Fruit fly (Drosophila melanogaster) whole organism, adult: ENCODE results near the gene Nup358.
A peak's percentile ranks its signal among the peaks of the same experiment; 100 is the strongest.

Experiments used
- CG11617 ChIP-seq: fragments of 200-800 bp; sonication (Bioruptor generic); optimal IDR thresholded peaks from 2 replicates; lab custom pipeline; 2017; ENCODE audit warnings: mild to moderate bottlenecking, missing biosample characterization, missing genetic modification reagents, missing genetic modification characterization
- CG12768 ChIP-seq: fragments of 200-800 bp; sonication (Bioruptor generic); optimal IDR thresholded peaks from 2 replicates; lab custom pipeline; 2017; ENCODE audit warnings: missing biosample characterization, missing genetic modification characterization, mild to moderate bottlenecking, moderate library complexity, missing genetic modification reagents
- CG14711 ChIP-seq: fragments of 200-800 bp; sonication (Bioruptor generic); optimal IDR thresholded peaks from 2 replicates; lab custom pipeline; 2018; ENCODE audit warnings: missing biosample characterization, mild to moderate bottlenecking, missing genetic modification characterization, moderate library complexity
- CG1620 ChIP-seq: fragments of 200-800 bp; sonication (Bioruptor generic); optimal IDR thresholded peaks from 2 replicates; lab custom pipeline; 2016; ENCODE audit warnings: missing biosample characterization, missing genetic modification characterization
- CG33017 ChIP-seq: fragments of 200-800 bp; sonication (Bioruptor generic); optimal IDR thresholded peaks from 2 replicates; lab custom pipeline; 2018; ENCODE audit warnings: missing biosample characterization, mild to moderate bottlenecking, missing genetic modification characterization, moderate library complexity
- CG5204 ChIP-seq: fragments of 200-800 bp; sonication (Bioruptor generic); optimal IDR thresholded peaks from 2 replicates; lab custom pipeline; 2016; ENCODE audit warnings: missing biosample characterization, missing genetic modification characterization
- CG7045 ChIP-seq: fragments of 200-800 bp; sonication (Bioruptor generic); optimal IDR thresholded peaks from 2 replicates; lab custom pipeline; 2017; ENCODE audit warnings: missing biosample characterization, mild to moderate bottlenecking, missing genetic modification characterization
- CG7101 ChIP-seq: fragments of 200-800 bp; sonication (Bioruptor generic); optimal IDR thresholded peaks from 2 replicates; lab custom pipeline; 2018; ENCODE audit warnings: missing biosample characterization, mild to moderate bottlenecking, missing genetic modification characterization, moderate library complexity
- Clk ChIP-seq: fragments of 200-800 bp; sonication (Bioruptor generic); optimal IDR thresholded peaks from 2 replicates; lab custom pipeline; 2017; ENCODE audit warnings: missing biosample characterization, missing genetic modification characterization
- Crg-1 ChIP-seq: fragments of 200-800 bp; sonication (Bioruptor generic); optimal IDR thresholded peaks from 2 replicates; lab custom pipeline; 2016; ENCODE audit warnings: missing biosample characterization, missing genetic modification characterization
- Hr96 ChIP-seq: fragments of 200-800 bp; sonication (Bioruptor generic); optimal IDR thresholded peaks from 2 replicates; lab custom pipeline; 2016; ENCODE audit warnings: missing biosample characterization, missing genetic modification characterization
- Mnt ChIP-seq: fragments of 200-800 bp; sonication (Bioruptor generic); optimal IDR thresholded peaks from 2 replicates; lab custom pipeline; 2016; ENCODE audit warnings: missing biosample characterization, mild to moderate bottlenecking, missing genetic modification characterization
- bab1 ChIP-seq: fragments of 200-800 bp; sonication (Bioruptor generic); optimal IDR thresholded peaks from 3 replicates; lab custom pipeline; 2019; ENCODE audit warnings: missing biosample characterization, mild to moderate bottlenecking, missing genetic modification characterization, moderate library complexity
- cic ChIP-seq: fragments of 200-800 bp; sonication (Bioruptor generic); optimal IDR thresholded peaks from 2 replicates; lab custom pipeline; 2017; ENCODE audit warnings: missing biosample characterization, mild to moderate bottlenecking, missing genetic modification characterization, moderate library complexity
- cnc ChIP-seq, 2 experiments: fragments of >200 bp; optimal IDR thresholded peaks; 2 replicates each; lab custom pipeline; 2017
- kay ChIP-seq: fragments of 200-800 bp; sonication (Bioruptor generic); peaks from one replicate; lab custom pipeline; 2016; ENCODE audit warnings: missing biosample characterization, missing genetic modification characterization, borderline replicate concordance
- ovo ChIP-seq: fragments of 200-800 bp; sonication (Bioruptor generic); optimal IDR thresholded peaks from 2 replicates; lab custom pipeline; 2016; ENCODE audit warnings: missing biosample characterization, missing genetic modification characterization
- pad ChIP-seq: fragments of 200-800 bp; sonication (Bioruptor generic); optimal IDR thresholded peaks from 3 replicates; lab custom pipeline; 2017; ENCODE audit warnings: missing biosample characterization, missing genetic modification characterization, mild to moderate bottlenecking, moderate library complexity, missing genetic modification reagents
- tj ChIP-seq: fragments of 200-800 bp; sonication (Bioruptor generic); optimal IDR thresholded peaks from 3 replicates; lab custom pipeline; 2017; ENCODE audit warnings: missing biosample characterization, mild to moderate bottlenecking, missing genetic modification characterization, moderate library complexity
- toe ChIP-seq: fragments of 200-800 bp; sonication (Bioruptor generic); optimal IDR thresholded peaks from 2 replicates; lab custom pipeline; 2016; ENCODE audit warnings: missing biosample characterization, missing genetic modification characterization

The Nup358 gene

dm6 chr3R:25285173-25285572, 36.0 kb downstream of the Nup358 start, which contains the start of gene CG31104:
CG31104 (plus strand) TSS chr3R:25285473.
- TF ChIP-seq kay (peak; percentile 87), CG33017 (tag; lab: Kevin White, UChicago) (no peak)

- TF ChIP-seq pad (no peak), tj (GFP tag; lab: Kevin White, UChicago) (no peak), CG7045 (no peak), Hr96 (no peak), CG5204 (GFP tag; lab: Kevin White, UChicago) (no peak), cnc (optimal IDR thresholded peaks at IDR 0.05; lab: Kevin White, UChicago) (peak in 1 of 2 experiments; percentile 81), CG12768 (GFP tag; lab: Kevin White, UChicago) (peak; percentile 13), CG11617 (GFP tag; lab: Kevin White, UChicago) (no peak), CG33017 (tag; lab: Kevin White, UChicago) (no peak), CG14711 (tag; lab: Kevin White, UChicago) (no peak), toe (no peak), ovo (GFP tag; lab: Kevin White, UChicago) (no peak), kay (peak; percentile 90), CG7101 (tag; lab: Kevin White, UChicago) (no peak), bab1 (GFP tag; lab: Kevin White, UChicago) (peak; percentile 14), CG1620 (no peak), Crg-1 (GFP tag; lab: Kevin White, UChicago) (no peak), Clk (GFP tag; lab: Kevin White, UChicago) (no peak), Mnt (GFP tag; lab: Kevin White, UChicago) (no peak), cic (GFP tag; lab: Kevin White, UChicago) (peak; percentile 59)
These were observed 38.0 kb downstream of the Nup358 start, which contains the start of gene CG13658 for dm6 chr3R:25287128-25287527. CG13658 (plus strand) TSS chr3R:25287474.

DNA sequence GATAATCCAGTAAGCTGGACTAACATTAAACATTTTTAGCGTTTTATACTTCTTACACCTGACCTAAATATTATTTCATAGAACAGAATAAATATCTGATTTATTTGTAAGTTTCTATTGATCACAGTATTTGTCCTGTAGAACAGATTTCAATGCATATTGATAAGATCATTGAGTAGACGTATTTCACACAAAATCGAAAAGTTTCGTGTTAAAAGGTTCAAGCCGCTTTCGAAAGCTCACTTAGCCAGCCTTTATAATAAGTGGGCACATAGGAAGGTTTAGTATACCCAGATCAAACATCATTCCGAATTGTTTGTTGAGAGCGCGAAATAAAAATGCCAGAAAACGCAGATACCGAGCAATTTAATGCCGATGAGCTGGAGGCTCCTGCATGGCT, 40.4 kb downstream of the Nup358 start, which contains the start of gene CG11893:
Gene CG11893, plus strand, starts transcription at position 301 of the 400 bp plus-strand sequence.
- TF ChIP-seq kay (peak; percentile 37), pad (no peak)

DNA sequence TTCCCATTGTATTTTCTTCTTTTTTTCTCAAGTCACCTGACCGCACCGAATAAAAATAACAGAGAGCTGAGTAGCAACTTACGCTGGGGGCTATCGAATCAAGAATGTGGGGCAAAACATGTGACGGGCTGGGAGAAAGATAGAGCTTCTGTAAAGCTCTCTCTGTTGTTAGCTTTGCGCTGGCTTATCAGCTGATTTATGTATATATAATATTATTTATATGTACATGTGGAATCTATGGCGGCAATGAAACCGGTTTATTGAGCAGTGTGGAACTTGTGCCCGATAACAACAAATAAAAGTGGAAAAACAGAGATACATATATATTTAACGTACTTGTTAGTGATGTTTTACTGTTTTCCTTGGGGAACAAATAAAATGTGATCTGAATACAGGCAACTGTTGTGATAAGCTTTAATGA, 43.7 kb downstream of the Nup358 start, which contains the start of gene CG31098:
Gene CG31098, minus strand, starts transcription at position 114 of the 421 bp plus-strand sequence.
- peak; percentile 35 for TF ChIP-seq pad
- TF ChIP-seq CG33017 (tag; lab: Kevin White, UChicago), result peak; percentile 83
- peak; percentile 29 for TF ChIP-seq CG14711 (tag; lab: Kevin White, UChicago)
- TF ChIP-seq CG7101 (tag; lab: Kevin White, UChicago), result peak; percentile 60
- TF ChIP-seq CG7045, result peak; percentile 62
- TF ChIP-seq cnc (optimal IDR thresholded peaks at IDR 0.05; lab: Kevin White, UChicago), result peak in 1 of 2 experiments; percentile 57
- TF ChIP-seq CG12768 (GFP tag; lab: Kevin White, UChicago), result peak; percentile 80
- TF ChIP-seq Mnt (GFP tag; lab: Kevin White, UChicago), result peak; percentile 90
- TF ChIP-seq CG5204 (GFP tag; lab: Kevin White, UChicago), result no peak
- TF ChIP-seq bab1 (GFP tag; lab: Kevin White, UChicago), result peak; percentile 84
- TF ChIP-seq Hr96, result no peak
- peak; percentile 92 for TF ChIP-seq cic (GFP tag; lab: Kevin White, UChicago)
- TF ChIP-seq tj (GFP tag; lab: Kevin White, UChicago), result peak; percentile 18
- peak; percentile 53 for TF ChIP-seq CG11617 (GFP tag; lab: Kevin White, UChicago)
- TF ChIP-seq ovo (GFP tag; lab: Kevin White, UChicago), result peak; percentile 41
- no peak for TF ChIP-seq Crg-1 (GFP tag; lab: Kevin White, UChicago)
- peak; percentile 41 for TF ChIP-seq toe
- TF ChIP-seq CG1620, result no peak
- peak; percentile 89 for TF ChIP-seq kay

DNA sequence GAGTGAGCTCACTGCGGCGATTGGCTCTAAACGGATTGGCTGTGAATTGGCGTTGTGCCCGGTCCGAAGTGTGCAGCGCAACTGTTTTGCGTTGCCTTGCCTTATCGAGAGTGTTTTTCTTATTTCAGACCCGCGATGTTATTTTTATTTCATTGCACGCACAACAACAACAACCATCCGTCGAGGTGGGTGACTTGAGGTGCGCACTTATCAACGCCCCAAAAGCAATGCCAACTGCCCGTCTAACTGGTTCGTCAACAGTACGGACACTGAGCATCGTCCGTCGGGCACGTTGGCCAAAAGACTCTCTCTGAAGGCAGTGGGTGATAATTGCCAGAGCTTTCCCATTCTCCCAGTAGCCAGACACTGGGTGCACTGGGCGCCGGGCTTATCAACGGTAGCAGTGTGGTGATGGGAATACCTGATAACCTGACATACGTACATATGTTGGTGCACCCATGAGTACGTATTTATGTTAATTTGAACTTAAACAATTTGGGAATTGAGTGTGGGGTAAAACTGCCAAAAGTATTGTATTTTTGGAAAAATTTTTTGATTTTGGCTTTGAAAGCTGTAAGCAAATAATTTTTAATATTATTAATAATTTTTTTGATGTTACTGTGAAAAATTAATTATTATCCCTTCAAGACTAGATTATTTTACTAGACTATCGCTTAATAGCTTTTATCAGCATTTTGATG, 46.3 kb downstream of the Nup358 start, which contains the start of gene CG31102:
Gene CG31102, minus strand, starts transcription at position 275 of the 701 bp plus-strand sequence.
- no peak for TF ChIP-seq CG1620
- TF ChIP-seq toe, result peak; percentile 31
- TF ChIP-seq CG33017 (tag; lab: Kevin White, UChicago), result peak; percentile 53
- TF ChIP-seq pad, result no peak
- TF ChIP-seq kay, result peak; percentile 75
- TF ChIP-seq cic (GFP tag; lab: Kevin White, UChicago), result peak; percentile 91
- no peak for TF ChIP-seq cnc (optimal IDR thresholded peaks at IDR 0.05; lab: Kevin White, UChicago)
- TF ChIP-seq CG7045, result no peak
- peak; percentile 85 for TF ChIP-seq Mnt (GFP tag; lab: Kevin White, UChicago)
- TF ChIP-seq Crg-1 (GFP tag; lab: Kevin White, UChicago), result no peak
- TF ChIP-seq CG12768 (GFP tag; lab: Kevin White, UChicago), result peak; percentile 52
- peak; percentile 73 for TF ChIP-seq Hr96

- TF ChIP-seq pad (no peak), CG1620 (no peak), cic (GFP tag; lab: Kevin White, UChicago) (no peak), toe (no peak), CG12768 (GFP tag; lab: Kevin White, UChicago) (no peak), CG14711 (tag; lab: Kevin White, UChicago) (no peak), Crg-1 (GFP tag; lab: Kevin White, UChicago) (no peak), tj (GFP tag; lab: Kevin White, UChicago) (no peak), Hr96 (no peak), kay (no peak), CG7101 (tag; lab: Kevin White, UChicago) (no peak), CG11617 (GFP tag; lab: Kevin White, UChicago) (no peak), Clk (GFP tag; lab: Kevin White, UChicago) (no peak), bab1 (GFP tag; lab: Kevin White, UChicago) (no peak), CG33017 (tag; lab: Kevin White, UChicago) (no peak), Mnt (GFP tag; lab: Kevin White, UChicago) (no peak)
These were observed 48.5 kb downstream of the Nup358 start, which contains the start of gene CG31097 for dm6 chr3R:25297678-25298077. CG31097 (minus strand) TSS chr3R:25297778.
